Fruit fly (Drosophila melanogaster): ENCODE results near the gene CG15025.
A peak's percentile ranks its signal among the peaks of the same experiment; 100 is the strongest.

CG15025 gene

dm6 chr3R:19460409-19461217, 30.3 kb downstream of the CG15025 start, which contains the start of gene Dys (continued):
- TF ChIP-seq Opbp (GFP tag; IDR thresholded peaks at IDR 0.05; ENCODE audit: partially characterized antibody) (no peak), CG12659 (GFP tag; optimal IDR thresholded peaks at IDR 0.05) (peak; percentile 84), jigr1 (GFP tag; IDR thresholded peaks at IDR 0.05) (no peak; the same call in 1 of the 3 replicates), z (GFP tag; IDR thresholded peaks at IDR 0.05) (peak; percentile 71; the same call in 2 of the 3 replicates), CoRest (tag; optimal IDR thresholded peaks at IDR 0.05) (peak; percentile 91), insv (GFP tag; optimal IDR thresholded peaks at IDR 0.05) (no peak), D19A (tag; optimal IDR thresholded peaks at IDR 0.05) (peak; percentile 88), CG8089 (GFP tag; optimal IDR thresholded peaks at IDR 0.05) (peak; percentile 65), CG11093 (GFP tag; IDR thresholded peaks at IDR 0.05) (peak; percentile 81), CG2116 (GFP tag; optimal IDR thresholded peaks at IDR 0.05) (peak; percentile 52), CG14667 (GFP tag; IDR thresholded peaks at IDR 0.05) (peak; percentile 79), Lim3 (GFP tag; IDR thresholded peaks at IDR 0.05) (no peak), CG31441 (GFP tag; IDR thresholded peaks at IDR 0.05) (peak; percentile 86), CG12744 (GFP tag; optimal IDR thresholded peaks at IDR 0.05) (peak; percentile 62), lbe (GFP tag; optimal IDR thresholded peaks at IDR 0.05) (peak; percentile 78), E2f1 (GFP tag; IDR thresholded peaks at IDR 0.05) (peak; percentile 89), CG15073 (GFP tag; optimal IDR thresholded peaks at IDR 0.05) (no peak), CG4404 (GFP tag; IDR thresholded peaks at IDR 0.05) (peak; percentile 59), CG8924 (tag; optimal IDR thresholded peaks at IDR 0.05) (peak; percentile 92), pan (optimal IDR thresholded peaks at IDR 0.05) (peak in 1 of 2 experiments; percentile 11), pan (GFP tag; optimal IDR thresholded peaks at IDR 0.05 in 1 of 2, IDR thresholded peaks at IDR 0.05 in 1 of 2) (peak in 1 of 2 experiments; percentile 89), CG30431 (GFP tag; optimal IDR thresholded peaks at IDR 0.05) (peak; percentile 54), bbx (GFP tag; IDR thresholded peaks at IDR 0.05; ENCODE audit: partially characterized antibody) (no peak), crc (GFP tag; optimal IDR thresholded peaks at IDR 0.05) (peak; percentile 87), corto (GFP tag; optimal IDR thresholded peaks at IDR 0.05) (peak; percentile 70), CG14050 (GFP tag; IDR thresholded peaks at IDR 0.05) (peak; percentile 78), CG4820 (GFP tag; optimal IDR thresholded peaks at IDR 0.05) (peak; percentile 75), CG12155 (GFP tag; optimal IDR thresholded peaks at IDR 0.05) (peak; percentile 85), Mad (GFP tag; optimal IDR thresholded peaks at IDR 0.05) (peak; percentile 59), B-H1 (GFP tag; IDR thresholded peaks at IDR 0.05) (peak; percentile 75), eyg (GFP tag; optimal IDR thresholded peaks at IDR 0.05) (peak; percentile 68), D (optimal IDR thresholded peaks at IDR 0.05) (no peak), D (GFP tag; optimal IDR thresholded peaks at IDR 0.05) (peak; percentile 72), kni (GFP tag; optimal IDR thresholded peaks at IDR 0.05) (no peak), crol (GFP tag; IDR thresholded peaks at IDR 0.05) (no peak), stwl (tag; optimal IDR thresholded peaks at IDR 0.05) (no peak), CG10274 (GFP tag; optimal IDR thresholded peaks at IDR 0.05) (peak; percentile 30), sr (GFP tag; IDR thresholded peaks at IDR 0.05) (no peak; the same call in 2 of the 3 replicates), CG15696 (tag; optimal IDR thresholded peaks at IDR 0.05) (peak; percentile 75), Xbp1 (GFP tag; optimal IDR thresholded peaks at IDR 0.05) (peak; percentile 86), tna (GFP tag; IDR thresholded peaks at IDR 0.05; ENCODE audit: partially characterized antibody) (no peak), CG7372 (GFP tag; IDR thresholded peaks at IDR 0.05) (peak; percentile 65), aop (GFP tag; IDR thresholded peaks at IDR 0.05) (no peak), nau (GFP tag; optimal IDR thresholded peaks at IDR 0.05) (peak; percentile 72), ato (GFP tag; IDR thresholded peaks at IDR 0.05; ENCODE audit: partially characterized antibody) (no peak), Dbx (GFP tag; IDR thresholded peaks at IDR 0.05) (no peak; the same call in 1 of the 3 replicates), CG13424 (tag; optimal IDR thresholded peaks at IDR 0.05) (peak; percentile 89), Dip2 (GFP tag; IDR thresholded peaks at IDR 0.05) (no peak), oc (tag; optimal IDR thresholded peaks at IDR 0.05) (peak; percentile 87), Antp (GFP tag; optimal IDR thresholded peaks at IDR 0.05) (peak; percentile 72)

All from whole organism, embryonic.